Worm (Caenorhabditis elegans): ENCODE measurements around the gene R02F2.10.

The R02F2.10 gene

ce11 chrIII:5504164-5504563, 26.1 kb downstream of the R02F2.10 start (continued):
- TF ChIP-seq T20F7.1 (GFP tag; optimal IDR thresholded peaks at IDR 0.05) = peak; percentile 19
- TF ChIP-seq nhr-28 (tag; optimal IDR thresholded peaks at IDR 0.05) = peak; percentile 43
- no peak for TF ChIP-seq daf-16 (GFP tag; optimal IDR thresholded peaks at IDR 0.05)
- TF ChIP-seq daf-16 (tag; optimal IDR thresholded peaks at IDR 0.05) = peak; percentile 34
- TF ChIP-seq ztf-7 (tag; optimal IDR thresholded peaks at IDR 0.05) = no peak
- TF ChIP-seq dmd-8 (GFP tag; IDR thresholded peaks at IDR 0.05) = no peak
- TF ChIP-seq F49E8.2 (tag; optimal IDR thresholded peaks at IDR 0.05; ENCODE audit: borderline replicate concordance) = no peak
- TF ChIP-seq mdl-1 (tag; optimal IDR thresholded peaks at IDR 0.05) = peak in 1 of 2 experiments; percentile 41
- TF ChIP-seq rbr-2 (tag; optimal IDR thresholded peaks at IDR 0.05) = peak; percentile 36
- TF ChIP-seq ces-1 (GFP tag; optimal IDR thresholded peaks at IDR 0.05) = peak; percentile 43
- TF ChIP-seq nhr-10 (tag; optimal IDR thresholded peaks at IDR 0.05) = no peak
- TF ChIP-seq lin-1 (GFP tag; IDR thresholded peaks at IDR 0.05) = peak; percentile 50; the same call in 1 of the 2 replicates
- peak; percentile 31 for TF ChIP-seq pqm-1 (tag; optimal IDR thresholded peaks at IDR 0.05)
- peak; percentile 77 for TF ChIP-seq dve-1 (tag; optimal IDR thresholded peaks at IDR 0.05; ENCODE audit: insufficient read depth)
- peak; percentile 54 for TF ChIP-seq aha-1 (tag)

ce11 chrIII:5504725-5505473, 26.8 kb downstream of the R02F2.10 start:
- TF ChIP-seq daf-16 (GFP tag; optimal IDR thresholded peaks at IDR 0.05) = no peak
- peak; percentile 9 for TF ChIP-seq daf-16 (tag; optimal IDR thresholded peaks at IDR 0.05)
- no peak for TF ChIP-seq arid-1 (GFP tag; conservative IDR thresholded peaks at IDR 0.05)
- no peak for TF ChIP-seq nhr-11 (tag; optimal IDR thresholded peaks at IDR 0.05)
- TF ChIP-seq set-16 (GFP tag; IDR thresholded peaks at IDR 0.05) = peak; percentile 89
- no peak for TF ChIP-seq jun-1 (tag; optimal IDR thresholded peaks at IDR 0.05)
- no peak for TF ChIP-seq ctbp-1 (GFP tag; IDR thresholded peaks at IDR 0.05)
- TF ChIP-seq php-3 (GFP tag; IDR thresholded peaks at IDR 0.05) = peak; percentile 19; the same call in 1 of the 2 replicates
- no peak for TF ChIP-seq lin-39 (tag; optimal IDR thresholded peaks at IDR 0.05)
- TF ChIP-seq duxl-1 (tag; optimal IDR thresholded peaks at IDR 0.05; ENCODE audit: poor library complexity) = peak; percentile 24
- TF ChIP-seq unc-62 (GFP tag; optimal IDR thresholded peaks at IDR 0.05 in 1 of 2) = peak in 1 of 2 experiments; percentile 88
- no peak for TF ChIP-seq unc-62 (tag; optimal IDR thresholded peaks at IDR 0.05)
- peak; percentile 41; the same call in 1 of the 2 replicates for TF ChIP-seq daf-19 (GFP tag; conservative IDR thresholded peaks at IDR 0.05)
- TF ChIP-seq fos-1 (tag; optimal IDR thresholded peaks at IDR 0.05) = no peak
- no peak for TF ChIP-seq nhr-6 (tag; optimal IDR thresholded peaks at IDR 0.05)
- 0 out of 2 replicates have a peak, but pooled peaks have one; percentile 17 for TF ChIP-seq egl-43 (GFP tag; IDR thresholded peaks at IDR 0.05)
- TF ChIP-seq pha-4 (GFP tag; IDR thresholded peaks at IDR 0.05) = 0 out of 2 replicates have a peak, but pooled peaks have one; percentile 6
- TF ChIP-seq pha-4 (tag; optimal IDR thresholded peaks at IDR 0.05) = no peak
- no peak for TF ChIP-seq gei-8 (GFP tag; optimal IDR thresholded peaks at IDR 0.05)

- no peak for TF ChIP-seq T20F7.1 (GFP tag; optimal IDR thresholded peaks at IDR 0.05)
- TF ChIP-seq ceh-20 (GFP tag; IDR thresholded peaks at IDR 0.05) = no peak
- TF ChIP-seq mdt-29 (GFP tag; IDR thresholded peaks at IDR 0.05) = no peak
- no peak for TF ChIP-seq F10B5.3 (tag; optimal IDR thresholded peaks at IDR 0.05)
- no peak for TF ChIP-seq hmg-1.1 (GFP tag; IDR thresholded peaks at IDR 0.05)
- peak; percentile 7; the same call in 1 of the 2 replicates for TF ChIP-seq pha-4 (GFP tag; IDR thresholded peaks at IDR 0.05)
- TF ChIP-seq pha-4 (tag; optimal IDR thresholded peaks at IDR 0.05) = no peak
- TF ChIP-seq lim-7 (GFP tag; IDR thresholded peaks at IDR 0.05) = 0 out of 2 replicates have a peak, but pooled peaks have one; percentile 51
- TF ChIP-seq nhr-77 (tag; optimal IDR thresholded peaks at IDR 0.05) = peak; percentile 54
- TF ChIP-seq arid-1 (GFP tag; conservative IDR thresholded peaks at IDR 0.05) = no peak
- no peak for TF ChIP-seq madf-5 (GFP tag; IDR thresholded peaks at IDR 0.05)
- TF ChIP-seq nhr-28 (tag; optimal IDR thresholded peaks at IDR 0.05) = no peak
- no peak for TF ChIP-seq jun-1 (tag; optimal IDR thresholded peaks at IDR 0.05)
- TF ChIP-seq aha-1 (tag) = peak; percentile 88
- TF ChIP-seq lin-29 (GFP tag; IDR thresholded peaks at IDR 0.05) = 0 out of 2 replicates have a peak, but pooled peaks have one; percentile 7
- no peak for TF ChIP-seq Y105C5A.15 (GFP tag; IDR thresholded peaks at IDR 0.05)
- peak; percentile 29 for TF ChIP-seq zfp-3 (GFP tag; conservative IDR thresholded peaks at IDR 0.05)
- peak; percentile 35; the same call in 1 of the 2 replicates for TF ChIP-seq egl-43 (GFP tag; IDR thresholded peaks at IDR 0.05)
- no peak for TF ChIP-seq aly-2 (tag; optimal IDR thresholded peaks at IDR 0.05)
- no peak for TF ChIP-seq pqm-1 (tag; optimal IDR thresholded peaks at IDR 0.05)
Measured at ce11 chrIII:5505474-5506022, 27.4 kb downstream of the R02F2.10 start.
